Fruit fly (Drosophila melanogaster) Kc167 (cell line): ENCODE measurements around the gene CG15047.

Experiments
- Myc ChIP-seq: fragments of >200 bp; optimal IDR thresholded peaks from 2 replicates; lab custom pipeline; 2017; ENCODE audit warnings: missing external identifiers
- Sin3A ChIP-seq: fragments of >200 bp; optimal IDR thresholded peaks from 2 replicates; lab custom pipeline; 2018; ENCODE audit warnings: missing external identifiers
- h ChIP-seq: fragments of >200 bp; optimal IDR thresholded peaks from 3 replicates; lab custom pipeline; 2018; ENCODE audit warnings: missing external identifiers
- insv ChIP-seq: fragments of >200 bp; optimal IDR thresholded peaks from 3 replicates; lab custom pipeline; 2018; ENCODE audit warnings: missing external identifiers
- psq ChIP-seq: fragments of >200 bp; optimal IDR thresholded peaks from 2 replicates; lab custom pipeline; 2017; ENCODE audit warnings: missing external identifiers
- ttk ChIP-seq: sonication (Bioruptor generic); optimal IDR thresholded peaks from 2 replicates; lab custom pipeline; 2017; ENCODE audit warnings: missing external identifiers

The CG15047 gene

dm6 chrX:18544732-18545131 lies 16.2 kb downstream of the CG15047 start:
- no peak for TF ChIP-seq insv (lab: Kevin White, UChicago)
- TF ChIP-seq h = no peak
- TF ChIP-seq ttk (lab: Kevin White, UChicago) = no peak
- no peak for TF ChIP-seq Myc
- no peak for TF ChIP-seq Sin3A (lab: Kevin White, UChicago)
- no peak for TF ChIP-seq psq (lab: Kevin White, UChicago)

DNA sequence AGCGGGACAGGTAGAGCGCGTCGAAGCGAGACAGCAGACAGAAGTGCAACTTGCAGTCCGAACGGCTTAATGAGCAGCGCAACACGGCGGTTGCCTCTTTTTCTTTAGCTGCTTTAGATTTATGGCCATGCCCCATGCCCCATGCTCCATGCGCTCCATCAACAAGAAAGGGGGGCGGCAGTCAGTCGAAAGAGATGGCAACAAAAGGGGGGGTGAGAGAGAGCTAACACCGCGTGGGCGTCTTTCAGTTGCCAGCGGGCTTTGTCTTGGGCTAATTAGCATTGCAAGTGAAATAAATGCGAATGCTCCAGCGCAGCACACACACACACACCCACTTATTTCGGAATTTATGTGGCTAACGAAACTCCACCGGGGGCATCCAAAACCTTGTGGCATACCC lies 16.7 kb downstream of the CG15047 start:
- no peak for TF ChIP-seq Sin3A (lab: Kevin White, UChicago)
- TF ChIP-seq Myc = no peak
- TF ChIP-seq insv (lab: Kevin White, UChicago) = no peak
- TF ChIP-seq ttk (lab: Kevin White, UChicago) = no peak
- no peak for TF ChIP-seq h
- no peak for TF ChIP-seq psq (lab: Kevin White, UChicago)

DNA sequence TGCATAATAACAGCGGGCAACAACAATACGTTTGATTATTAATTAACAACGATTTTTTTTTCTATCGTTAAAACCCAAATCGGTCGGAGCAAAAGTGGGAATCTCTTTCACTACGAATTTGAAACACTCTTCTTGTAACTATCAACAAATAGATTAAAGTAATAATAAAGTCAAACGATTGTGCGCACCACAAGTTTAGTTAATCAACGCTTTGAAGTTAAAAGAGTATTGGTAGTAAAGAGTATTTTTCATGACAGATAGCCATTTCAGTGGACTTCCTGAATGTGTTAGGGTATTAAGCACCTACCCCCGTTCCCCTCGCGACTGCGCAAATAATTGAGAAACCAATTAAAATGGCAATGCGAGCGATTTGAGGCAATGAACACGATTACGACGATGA lies 18.3 kb downstream of the CG15047 start:
- TF ChIP-seq Myc (no peak), h (no peak), insv (lab: Kevin White, UChicago) (no peak), psq (lab: Kevin White, UChicago) (no peak), Sin3A (lab: Kevin White, UChicago) (no peak), ttk (lab: Kevin White, UChicago) (no peak)

- no peak for TF ChIP-seq Myc
- TF ChIP-seq insv (lab: Kevin White, UChicago) = no peak
- TF ChIP-seq h = no peak
- no peak for TF ChIP-seq Sin3A (lab: Kevin White, UChicago)
- TF ChIP-seq ttk (lab: Kevin White, UChicago) = no peak
- TF ChIP-seq psq (lab: Kevin White, UChicago) = no peak
Measured at dm6 chrX:18547707-18548106, 19.2 kb downstream of the CG15047 start.

DNA sequence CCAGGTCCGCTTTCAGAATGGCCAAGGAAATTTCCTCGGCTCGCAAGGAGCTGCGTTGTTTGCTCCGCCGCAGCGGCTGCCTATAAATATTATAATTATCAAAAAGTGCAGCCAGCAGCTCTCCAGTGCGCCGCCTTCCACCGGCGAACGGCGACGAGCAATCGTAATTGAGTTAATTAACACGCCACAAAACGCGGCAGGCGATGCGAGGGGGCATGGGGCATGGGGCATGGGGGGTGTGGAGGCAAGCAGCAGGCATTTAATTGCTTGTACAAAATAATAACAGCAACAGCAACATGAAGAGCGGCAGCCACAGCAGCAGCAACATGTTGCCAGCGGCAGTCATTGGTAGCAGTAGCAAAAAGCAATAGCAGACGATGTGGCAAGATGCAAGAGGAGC lies 22.2 kb downstream of the CG15047 start:
- TF ChIP-seq h (no peak), Myc (no peak), ttk (lab: Kevin White, UChicago) (no peak), Sin3A (lab: Kevin White, UChicago) (no peak), insv (lab: Kevin White, UChicago) (no peak), psq (lab: Kevin White, UChicago) (no peak)

- TF ChIP-seq ttk (lab: Kevin White, UChicago) (no peak), Sin3A (lab: Kevin White, UChicago) (no peak), Myc (no peak), psq (lab: Kevin White, UChicago) (no peak), insv (lab: Kevin White, UChicago) (no peak), h (no peak)
Measured at dm6 chrX:18552451-18552850, 24.0 kb downstream of the CG15047 start.

- TF ChIP-seq insv (lab: Kevin White, UChicago) (no peak), h (no peak), Myc (no peak), Sin3A (lab: Kevin White, UChicago) (no peak)
Measured at dm6 chrX:18554563-18554962, 26.1 kb downstream of the CG15047 start.

dm6 chrX:18558583-18558982 lies 30.1 kb downstream of the CG15047 start:
- TF ChIP-seq ttk (lab: Kevin White, UChicago) (no peak), h (no peak)

DNA sequence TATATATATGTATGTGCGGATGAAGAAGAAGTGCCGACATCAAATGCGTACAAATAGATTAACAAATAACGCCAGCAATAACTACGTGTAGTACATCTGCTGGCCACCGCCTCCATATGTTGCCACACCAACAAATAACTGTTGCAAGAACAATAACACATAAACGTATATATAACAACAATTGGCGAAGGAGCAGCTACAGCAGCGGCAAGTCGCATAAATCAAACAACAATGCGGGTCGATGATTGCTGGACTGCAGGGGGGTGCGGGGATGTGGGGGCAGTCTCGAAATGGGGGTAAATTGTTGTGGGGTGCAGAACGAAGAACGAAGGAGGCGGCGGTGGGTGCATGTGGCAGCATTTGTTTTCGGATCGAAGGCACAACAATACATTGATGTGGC lies 32.1 kb downstream of the CG15047 start:
- TF ChIP-seq Sin3A (lab: Kevin White, UChicago) (no peak), Myc (no peak), h (no peak), insv (lab: Kevin White, UChicago) (no peak)

DNA sequence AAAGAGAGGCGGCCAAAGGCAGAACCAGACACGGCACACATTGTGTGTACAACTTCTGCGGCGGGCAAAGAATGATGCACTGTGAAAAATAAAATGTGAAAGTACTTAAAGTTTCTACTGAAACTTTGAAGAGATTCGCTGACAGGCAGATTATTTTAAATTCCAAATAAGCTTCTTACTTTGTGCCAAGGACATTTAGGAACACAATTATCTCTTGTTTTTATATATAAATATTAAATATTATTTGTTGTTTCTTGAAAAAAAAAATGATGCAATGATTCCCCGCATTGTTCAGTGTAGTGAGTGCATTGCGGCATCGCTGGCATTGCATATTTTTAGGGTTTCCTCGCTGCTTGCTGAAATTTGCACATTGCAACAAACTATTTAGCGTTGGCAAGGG lies 36.5 kb downstream of the CG15047 start:
- TF ChIP-seq insv (lab: Kevin White, UChicago) (no peak), Sin3A (lab: Kevin White, UChicago) (no peak), Myc (no peak), psq (lab: Kevin White, UChicago) (no peak), h (no peak), ttk (lab: Kevin White, UChicago) (no peak)

DNA sequence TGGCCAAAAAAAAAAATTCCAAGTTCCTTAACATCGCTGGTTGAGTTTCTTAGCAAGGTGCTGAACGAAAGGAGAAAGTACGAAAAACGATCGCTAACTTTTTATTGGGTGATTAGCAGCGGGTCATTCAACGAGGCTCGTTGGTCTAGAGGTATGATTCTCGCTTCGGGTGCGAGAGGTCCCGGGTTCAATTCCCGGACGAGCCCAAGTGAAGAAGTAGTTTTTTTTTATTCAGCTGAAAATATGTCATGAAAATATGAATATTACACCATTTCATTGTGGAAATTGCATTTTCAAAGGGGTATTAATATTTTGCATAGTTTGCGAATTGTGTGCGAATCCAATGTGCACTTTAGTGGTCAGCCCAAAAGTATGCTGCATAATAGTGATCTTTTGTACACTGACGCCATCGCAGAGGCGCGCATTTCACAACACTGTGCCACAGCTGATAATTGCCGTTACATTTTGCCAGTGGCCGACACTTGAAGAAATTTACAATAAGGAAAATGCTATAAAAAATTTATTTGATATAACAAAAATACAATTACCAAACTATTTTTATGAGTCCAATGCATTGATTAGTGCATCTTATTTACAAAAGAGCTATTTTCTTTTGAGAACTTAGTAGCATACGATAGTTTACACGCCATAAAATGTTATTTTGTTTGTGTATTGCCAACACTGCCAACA lies 37.3 kb downstream of the CG15047 start:
- no peak for TF ChIP-seq psq (lab: Kevin White, UChicago)
- no peak for TF ChIP-seq Myc
- no peak for TF ChIP-seq Sin3A (lab: Kevin White, UChicago)
- TF ChIP-seq ttk (lab: Kevin White, UChicago) = no peak
- no peak for TF ChIP-seq h
- TF ChIP-seq insv (lab: Kevin White, UChicago) = no peak

- TF ChIP-seq h = no peak
- no peak for TF ChIP-seq psq (lab: Kevin White, UChicago)
- no peak for TF ChIP-seq Myc
- no peak for TF ChIP-seq ttk (lab: Kevin White, UChicago)
- no peak for TF ChIP-seq insv (lab: Kevin White, UChicago)
- TF ChIP-seq Sin3A (lab: Kevin White, UChicago) = no peak
Measured at dm6 chrX:18575151-18575550, 46.7 kb downstream of the CG15047 start.
